Fruit fly (Drosophila melanogaster): ENCODE results near the gene CG46434.

- no peak for TF ChIP-seq CG33017 (tag; optimal IDR thresholded peaks at IDR 0.05)
- no peak for TF ChIP-seq tj (GFP tag; optimal IDR thresholded peaks at IDR 0.05)
- TF ChIP-seq CG5204 (GFP tag; optimal IDR thresholded peaks at IDR 0.05), result no peak
- TF ChIP-seq CG12768 (GFP tag; optimal IDR thresholded peaks at IDR 0.05), result no peak
These were observed 21.1 kb upstream of the CG46434 start for dm6 chr3L:19564905-19565700.
